Worm (Caenorhabditis elegans) whole organism, early embryonic: ENCODE data around the gene F27D9.2.

Experiments
- B0310.2 ChIP-seq: sonication (generic microtip); optimal IDR thresholded peaks from 2 replicates; lab custom pipeline; 2016; ENCODE audit warnings: mild to moderate bottlenecking, missing genetic modification characterization, missing compliant biosample characterization
- ceh-13 ChIP-seq: fragments of 200-800 bp; sonication (Bioruptor generic); optimal IDR thresholded peaks from 2 replicates; lab custom pipeline; 2018; ENCODE audit warnings: mild to moderate bottlenecking, missing genetic modification characterization, missing compliant biosample characterization
- ceh-36 ChIP-seq: sonication (generic microtip); optimal IDR thresholded peaks from 2 replicates; lab custom pipeline; 2016; ENCODE audit warnings: missing genetic modification characterization, inconsistent platforms, missing compliant biosample characterization
- hnd-1 ChIP-seq: sonication (generic microtip); optimal IDR thresholded peaks from 2 replicates; lab custom pipeline; 2016; ENCODE audit warnings: missing genetic modification characterization, missing compliant biosample characterization
- tbx-11 ChIP-seq: fragments of 200-800 bp; sonication (Bioruptor generic); IDR thresholded peaks from 2 replicates; pipeline ENCODE4 v1.3.6; 2022; ENCODE audit warnings: missing genetic modification characterization, missing compliant biosample characterization
- tbx-37 ChIP-seq: fragments of 200-800 bp; sonication (Bioruptor generic); conservative IDR thresholded peaks from 2 replicates; pipeline ENCODE4 v1.3.6; 2022; ENCODE audit warnings: missing genetic modification reagents, missing genetic modification characterization, missing compliant biosample characterization
- tra-4 ChIP-seq: sonication (generic microtip); optimal IDR thresholded peaks from 2 replicates; lab custom pipeline; 2017; ENCODE audit warnings: missing genetic modification characterization, missing compliant biosample characterization

DNA sequence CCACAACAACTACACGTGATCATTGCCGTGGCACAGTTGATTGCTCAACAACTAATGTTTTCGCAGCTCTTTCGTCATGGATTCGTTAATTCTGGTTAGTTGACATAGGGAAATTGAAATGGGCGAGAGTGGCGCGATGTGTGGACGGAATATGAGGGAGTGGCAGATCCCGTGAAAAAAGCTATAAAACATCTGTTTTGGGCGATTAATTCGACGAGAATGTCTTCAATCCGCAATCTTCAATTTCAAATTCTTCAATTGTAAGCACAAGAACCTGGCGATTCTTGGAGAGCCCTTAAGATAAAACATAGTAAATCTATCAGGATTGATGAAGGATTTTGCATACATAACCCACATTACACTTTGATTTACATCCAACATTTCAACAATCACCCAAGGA is 47.8 kb downstream of the F27D9.2 start:
- no peak for TF ChIP-seq hnd-1 (tag; lab: Kevin White, UChicago)
- no peak for TF ChIP-seq ceh-36 (tag; lab: Kevin White, UChicago)
- TF ChIP-seq ceh-13 = no peak
- TF ChIP-seq tra-4 (tag; lab: Kevin White, UChicago) = no peak
- TF ChIP-seq tbx-11 (GFP tag; lab: Robert Waterston, UW) = no peak
- no peak for TF ChIP-seq B0310.2 (tag; lab: Kevin White, UChicago)
- no peak for TF ChIP-seq tbx-37 (GFP tag; lab: Robert Waterston, UW)
